Worm (Caenorhabditis elegans) whole organism, L4 larva: ENCODE data around the gene T23C6.4.

ENCODE experiments used
- F26F4.8 ChIP-seq: fragments of 200-800 bp; sonication (Bioruptor generic); conservative IDR thresholded peaks from 2 replicates; pipeline ENCODE4 v1.3.6; 2022; ENCODE audit warnings: missing genetic modification characterization, missing compliant biosample characterization
- F44E2.7 ChIP-seq: fragments of 200-800 bp; sonication (Bioruptor generic); IDR thresholded peaks from 2 replicates; pipeline ENCODE4 v2.1.2; 2022; ENCODE audit warnings: missing genetic modification characterization, missing compliant biosample characterization
- R02D3.7 ChIP-seq: fragments of 150-350 bp; sonication (generic microtip); optimal IDR thresholded peaks from 3 replicates; lab custom pipeline; 2014; ENCODE audit warnings: missing biosample characterization, missing genetic modification characterization
- Y5F2A.4 ChIP-seq: fragments of 200-800 bp; sonication (Bioruptor generic); optimal IDR thresholded peaks from 2 replicates; lab custom pipeline; 2018; ENCODE audit warnings: mild to moderate bottlenecking, missing genetic modification characterization, missing compliant biosample characterization
- ZK546.5 ChIP-seq, 2 experiments: sonication (generic microtip); optimal IDR thresholded peaks; 2 replicates each; lab custom pipeline; 2017; ENCODE audit warnings: missing biosample characterization in 2 of 2, missing genetic modification characterization in 2 of 2
- aha-1 ChIP-seq: fragments of 150-350 bp; peaks from one replicate; lab custom pipeline; 2014; ENCODE audit warnings: missing biosample characterization, missing genetic modification characterization
- aly-2 ChIP-seq: sonication (generic microtip); optimal IDR thresholded peaks from 2 replicates; lab custom pipeline; 2018; ENCODE audit warnings: missing biosample characterization, missing genetic modification characterization
- attf-4 ChIP-seq: sonication (generic microtip); optimal IDR thresholded peaks from 3 replicates; lab custom pipeline; 2017; ENCODE audit warnings: missing biosample characterization, missing genetic modification characterization
- ceh-32 ChIP-seq: sonication (generic microtip); optimal IDR thresholded peaks from 2 replicates; lab custom pipeline; 2016; ENCODE audit warnings: mild to moderate bottlenecking, missing genetic modification characterization, missing compliant biosample characterization; ENCODE audit not compliant: poor library complexity
- ceh-82 ChIP-seq: sonication (generic microtip); optimal IDR thresholded peaks from 2 replicates; lab custom pipeline; 2017; ENCODE audit warnings: missing biosample characterization, missing genetic modification characterization
- daf-19 ChIP-seq: fragments of 200-800 bp; sonication (Bioruptor generic); conservative IDR thresholded peaks from 2 replicates; pipeline ENCODE4 v1.3.6; 2022; ENCODE audit warnings: missing genetic modification characterization, missing compliant biosample characterization
- dmd-9 ChIP-seq: fragments of 200-800 bp; sonication (Bioruptor generic); IDR thresholded peaks from 2 replicates; pipeline ENCODE4 v1.3.6; 2022; ENCODE audit warnings: missing genetic modification reagents, missing genetic modification characterization, missing compliant biosample characterization
- lin-1 ChIP-seq: fragments of 200-800 bp; sonication (Bioruptor generic); IDR thresholded peaks from 2 replicates; pipeline ENCODE4 v1.3.6; 2022; ENCODE audit warnings: missing genetic modification reagents, missing genetic modification characterization, missing compliant biosample characterization
- lin-39 ChIP-seq: fragments of 150-350 bp; optimal IDR thresholded peaks from 2 replicates; lab custom pipeline; 2014; ENCODE audit warnings: missing biosample characterization, missing genetic modification reagents, missing genetic modification characterization
- lir-3 ChIP-seq: sonication (generic microtip); optimal IDR thresholded peaks from 2 replicates; lab custom pipeline; 2016; ENCODE audit warnings: mild to moderate bottlenecking, missing genetic modification characterization, missing compliant biosample characterization
- lsy-2 ChIP-seq, 2 experiments: fragments of 150-350 bp in 1 of 2; sonication (generic microtip) in 1 of 2; optimal IDR thresholded peaks; 2 replicates each; lab custom pipeline; 2014 to 2017; ENCODE audit warnings: missing biosample characterization in 2 of 2, missing genetic modification characterization in 2 of 2
- mdt-29 ChIP-seq: fragments of 200-800 bp; sonication (Bioruptor generic); IDR thresholded peaks from 2 replicates; pipeline ENCODE4 v1.3.6; 2022; ENCODE audit warnings: missing genetic modification reagents, missing genetic modification characterization, missing compliant biosample characterization
- nhr-102 ChIP-seq: sonication (generic microtip); optimal IDR thresholded peaks from 2 replicates; lab custom pipeline; 2016; ENCODE audit warnings: mild to moderate bottlenecking, missing genetic modification characterization, moderate library complexity, missing compliant biosample characterization
- nhr-42 ChIP-seq: fragments of 200-800 bp; sonication (Bioruptor generic); IDR thresholded peaks from 2 replicates; pipeline ENCODE4 v1.3.6; 2022; ENCODE audit warnings: missing genetic modification characterization, missing compliant biosample characterization
- nhr-48 ChIP-seq: sonication (generic microtip); optimal IDR thresholded peaks from 2 replicates; lab custom pipeline; 2016; ENCODE audit warnings: mild to moderate bottlenecking, missing genetic modification characterization, missing compliant biosample characterization
- nhr-76 ChIP-seq: fragments of 150-350 bp; optimal IDR thresholded peaks from 2 replicates; lab custom pipeline; 2014; ENCODE audit warnings: missing biosample characterization, missing genetic modification characterization
- rbr-2 ChIP-seq: sonication (generic microtip); optimal IDR thresholded peaks from 2 replicates; lab custom pipeline; 2016; ENCODE audit warnings: missing genotype, missing genetic modification characterization, missing compliant biosample characterization
- sdz-12 ChIP-seq: fragments of 200-800 bp; sonication (Bioruptor generic); optimal IDR thresholded peaks from 2 replicates; lab custom pipeline; 2018; ENCODE audit warnings: mild to moderate bottlenecking, missing genetic modification characterization, missing compliant biosample characterization
- set-16 ChIP-seq: fragments of 200-800 bp; sonication (Bioruptor generic); IDR thresholded peaks from 2 replicates; pipeline ENCODE4 v1.3.6; 2022; ENCODE audit warnings: missing genetic modification reagents, missing genetic modification characterization, missing compliant biosample characterization
- skn-1 ChIP-seq: fragments of 150-350 bp; optimal IDR thresholded peaks from 2 replicates; lab custom pipeline; 2014; ENCODE audit warnings: missing biosample characterization, missing genetic modification characterization
- snpc-4 ChIP-seq: fragments of 150-350 bp; optimal IDR thresholded peaks from 2 replicates; lab custom pipeline; 2014; ENCODE audit warnings: missing biosample characterization, missing genetic modification characterization
- spr-1 ChIP-seq: sonication (generic microtip); optimal IDR thresholded peaks from 2 replicates; lab custom pipeline; 2016; ENCODE audit warnings: mild to moderate bottlenecking, missing genetic modification characterization, missing compliant biosample characterization
- vab-7 ChIP-seq: fragments of 200-800 bp; sonication (Bioruptor generic); IDR thresholded peaks from 2 replicates; pipeline ENCODE4 v1.3.6; 2022; ENCODE audit warnings: missing genetic modification reagents, missing genetic modification characterization, missing compliant biosample characterization
- zip-11 ChIP-seq: fragments of 200-800 bp; sonication (Bioruptor generic); IDR thresholded peaks from 2 replicates; pipeline ENCODE4 v1.3.6; 2022; ENCODE audit warnings: missing genetic modification characterization, missing compliant biosample characterization

The T23C6.4 gene

ce11 chrX:17115089-17115488 is 34.6 kb downstream of the T23C6.4 start, which contains the start of gene lido-6:
lido-6 (minus strand) TSS chrX:17115189.
- TF ChIP-seq ceh-82 (tag; lab: Kevin White, UChicago) (no peak), aly-2 (tag; lab: Kevin White, UChicago) (no peak), lin-39 (tag; lab: Kevin White, UChicago) (no peak), set-16 (GFP tag; lab: Robert Waterston, UW) (no peak)

- TF ChIP-seq Y5F2A.4 (GFP tag; lab: Kevin White, UChicago) (no peak), R02D3.7 (tag; lab: Kevin White, UChicago) (no peak), daf-19 (GFP tag; lab: Robert Waterston, UW) (no peak), F26F4.8 (GFP tag; lab: Robert Waterston, UW) (no peak), ceh-32 (no peak), dmd-9 (GFP tag; lab: Robert Waterston, UW) (no peak), rbr-2 (tag; lab: Kevin White, UChicago) (no peak)
Observed at ce11 chrX:17110555-17110954, 39.2 kb downstream of the T23C6.4 start, which contains the start of gene lido-5. lido-5 (minus strand) TSS chrX:17110655.

- no peak for TF ChIP-seq skn-1
- TF ChIP-seq snpc-4 (tag; lab: Kevin White, UChicago), result no peak
- no peak for TF ChIP-seq nhr-42 (GFP tag; lab: Robert Waterston, UW)
- no peak for TF ChIP-seq nhr-76 (tag; lab: Kevin White, UChicago)
- TF ChIP-seq attf-4 (tag; lab: Kevin White, UChicago), result no peak
- TF ChIP-seq R02D3.7 (tag; lab: Kevin White, UChicago), result no peak
- no peak for TF ChIP-seq nhr-48 (tag; lab: Kevin White, UChicago)
- no peak for TF ChIP-seq aha-1 (tag; lab: Kevin White, UChicago)
- TF ChIP-seq set-16 (GFP tag; lab: Robert Waterston, UW), result no peak
- no peak for TF ChIP-seq lin-1 (GFP tag; lab: Robert Waterston, UW)
- TF ChIP-seq zip-11 (GFP tag; lab: Robert Waterston, UW), result no peak
- no peak for TF ChIP-seq vab-7 (GFP tag; lab: Robert Waterston, UW)
- no peak for TF ChIP-seq sdz-12
- no peak for TF ChIP-seq mdt-29 (GFP tag; lab: Robert Waterston, UW)
- TF ChIP-seq ZK546.5 (tag; optimal IDR thresholded peaks at IDR 0.05; lab: Kevin White, UChicago), result no peak
- no peak for TF ChIP-seq aly-2 (tag; lab: Kevin White, UChicago)
- no peak for TF ChIP-seq F44E2.7 (GFP tag; lab: Robert Waterston, UW)
- no peak for TF ChIP-seq F26F4.8 (GFP tag; lab: Robert Waterston, UW)
- TF ChIP-seq, all 104 proteins: peak for 0
Observed at ce11 chrX:17107670-17108069, 42.1 kb downstream of the T23C6.4 start, which contains the start of gene lido-4. lido-4 (minus strand) TSS chrX:17107770.

- TF ChIP-seq nhr-102 (tag; lab: Kevin White, UChicago), result no peak
- no peak for TF ChIP-seq dmd-9 (GFP tag; lab: Robert Waterston, UW)
- no peak for TF ChIP-seq lsy-2 (tag; optimal IDR thresholded peaks at IDR 0.05; lab: Kevin White, UChicago)
- TF ChIP-seq rbr-2 (tag; lab: Kevin White, UChicago), result no peak
- no peak for TF ChIP-seq ceh-32
- no peak for TF ChIP-seq lir-3 (tag; lab: Kevin White, UChicago)
- TF ChIP-seq spr-1 (tag; lab: Kevin White, UChicago), result no peak
Observed at ce11 chrX:17100656-17101055, 49.1 kb downstream of the T23C6.4 start, which contains the start of gene lido-2. lido-2 (minus strand) TSS chrX:17100756.
